Worm (Caenorhabditis elegans) whole organism, midembryonic: ENCODE results near the gene F58H1.6.

Source experiments
- tab-1 ChIP-seq: fragments of 200-800 bp; sonication (Bioruptor generic); IDR thresholded peaks from 2 replicates; pipeline ENCODE4 v1.3.6; 2022; ENCODE audit warnings: missing genetic modification characterization, missing compliant biosample characterization
- ztf-23 ChIP-seq: fragments of 200-800 bp; sonication (Bioruptor generic); IDR thresholded peaks from 2 replicates; pipeline ENCODE4 v1.3.6; 2022; ENCODE audit warnings: missing genetic modification reagents, missing genetic modification characterization, missing compliant biosample characterization

DNA sequence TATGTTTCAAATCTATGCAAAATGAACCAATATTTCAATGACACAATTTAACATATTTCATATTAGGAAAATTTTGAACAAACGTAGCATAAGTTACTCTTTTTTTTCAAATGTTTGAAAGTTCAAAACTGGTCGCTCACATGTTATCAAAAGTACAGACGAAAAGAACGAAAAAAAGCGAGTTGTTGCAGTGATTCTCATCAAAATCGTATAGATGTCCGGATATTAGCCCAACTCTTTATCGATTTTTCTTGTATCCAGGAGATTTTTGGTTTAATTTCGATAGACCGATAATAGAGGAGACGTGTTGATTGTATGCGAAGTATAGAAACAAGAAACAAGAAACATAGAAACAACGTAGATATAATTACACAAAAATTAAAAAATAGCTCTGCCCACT, 2.1 kb upstream of the F58H1.6 start:
- TF ChIP-seq ztf-23 (GFP tag; lab: Robert Waterston, UW) = no peak
- no peak for TF ChIP-seq tab-1 (GFP tag; lab: Robert Waterston, UW)
